Worm (Caenorhabditis elegans) whole organism, L4 larva: ENCODE data around the gene lurp-2.

Experiments
- F10B5.3 ChIP-seq: sonication (generic microtip); optimal IDR thresholded peaks from 2 replicates; lab custom pipeline; 2016; ENCODE audit warnings: mild to moderate bottlenecking, missing genetic modification characterization, missing compliant biosample characterization
- F26F4.8 ChIP-seq: fragments of 200-800 bp; sonication (Bioruptor generic); conservative IDR thresholded peaks from 2 replicates; pipeline ENCODE4 v1.3.6; 2022; ENCODE audit warnings: missing genetic modification characterization, missing compliant biosample characterization
- F44E2.7 ChIP-seq: fragments of 200-800 bp; sonication (Bioruptor generic); IDR thresholded peaks from 2 replicates; pipeline ENCODE4 v2.1.2; 2022; ENCODE audit warnings: missing genetic modification characterization, missing compliant biosample characterization
- F49E8.2 ChIP-seq: sonication (generic microtip); optimal IDR thresholded peaks from 2 replicates; lab custom pipeline; 2016; ENCODE audit warnings: missing compliant biosample characterization, mild to moderate bottlenecking, missing genetic modification characterization, borderline replicate concordance
- T20F7.1 ChIP-seq: fragments of 200-800 bp; sonication (Bioruptor generic); optimal IDR thresholded peaks from 2 replicates; lab custom pipeline; 2018; ENCODE audit warnings: mild to moderate bottlenecking, missing genetic modification characterization, missing compliant biosample characterization
- aha-1 ChIP-seq: fragments of 150-350 bp; peaks from one replicate; lab custom pipeline; 2014; ENCODE audit warnings: missing biosample characterization, missing genetic modification characterization
- arid-1 ChIP-seq: fragments of 200-800 bp; sonication (Bioruptor generic); conservative IDR thresholded peaks from 2 replicates; pipeline ENCODE4 v1.3.6; 2022; ENCODE audit warnings: missing genetic modification reagents, missing genetic modification characterization, missing compliant biosample characterization
- ceh-20 ChIP-seq: fragments of 200-800 bp; sonication (Bioruptor generic); IDR thresholded peaks from 2 replicates; pipeline ENCODE4 v1.3.6; 2022; ENCODE audit warnings: missing genetic modification reagents, missing genetic modification characterization, missing compliant biosample characterization
- ceh-28 ChIP-seq: fragments of 150-350 bp; optimal IDR thresholded peaks from 2 replicates; lab custom pipeline; 2014; ENCODE audit warnings: missing biosample characterization, missing genetic modification reagents, missing genetic modification characterization
- ceh-44 ChIP-seq: fragments of 200-800 bp; sonication (Bioruptor generic); IDR thresholded peaks from 2 replicates; pipeline ENCODE4 v1.3.6; 2022; ENCODE audit warnings: missing genetic modification reagents, missing genetic modification characterization, missing compliant biosample characterization
- ctbp-1 ChIP-seq: fragments of 200-800 bp; sonication (Bioruptor generic); IDR thresholded peaks from 2 replicates; pipeline ENCODE4 v1.3.6; 2022; ENCODE audit warnings: missing genetic modification reagents, missing genetic modification characterization, missing compliant biosample characterization
- daf-16 ChIP-seq, 3 experiments: sonication (generic microtip); optimal IDR thresholded peaks; 2 replicates each; lab custom pipeline; 2016 to 2017; ENCODE audit warnings: missing genetic modification characterization in 3 of 3, missing genetic modification reagents in 3 of 3, mild to moderate bottlenecking in 2 of 3, missing compliant biosample characterization in 2 of 3, missing biosample characterization in 1 of 3, moderate library complexity in 1 of 3
- dmd-8 ChIP-seq: fragments of 200-800 bp; sonication (Bioruptor generic); IDR thresholded peaks from 2 replicates; pipeline ENCODE4 v1.3.6; 2022; ENCODE audit warnings: missing genetic modification characterization, missing compliant biosample characterization
- dmd-9 ChIP-seq: fragments of 200-800 bp; sonication (Bioruptor generic); IDR thresholded peaks from 2 replicates; pipeline ENCODE4 v1.3.6; 2022; ENCODE audit warnings: missing genetic modification reagents, missing genetic modification characterization, missing compliant biosample characterization
- fkh-10 ChIP-seq: fragments of 150-350 bp; optimal IDR thresholded peaks from 2 replicates; lab custom pipeline; 2014; ENCODE audit warnings: missing biosample characterization, missing genetic modification reagents, missing genetic modification characterization
- fos-1 ChIP-seq: fragments of 150-350 bp; optimal IDR thresholded peaks from 2 replicates; lab custom pipeline; 2014; ENCODE audit warnings: missing biosample characterization, missing genetic modification characterization
- hlh-30 ChIP-seq: sonication (generic microtip); optimal IDR thresholded peaks from 2 replicates; lab custom pipeline; 2017; ENCODE audit warnings: antibody characterized with exemption, mild to moderate bottlenecking, missing genetic modification characterization, missing compliant biosample characterization; ENCODE audit not compliant: insufficient read depth
- hmg-1.1 ChIP-seq: fragments of 200-800 bp; sonication (Bioruptor generic); IDR thresholded peaks from 2 replicates; pipeline ENCODE4 v1.3.6; 2022; ENCODE audit warnings: missing genetic modification reagents, missing genetic modification characterization, missing compliant biosample characterization
- jun-1 ChIP-seq: fragments of 150-350 bp; optimal IDR thresholded peaks from 2 replicates; lab custom pipeline; 2014; ENCODE audit warnings: missing biosample characterization, missing genetic modification reagents, missing genetic modification characterization
- lim-7 ChIP-seq: fragments of 200-800 bp; sonication (Bioruptor generic); IDR thresholded peaks from 2 replicates; pipeline ENCODE4 v1.3.6; 2022; ENCODE audit warnings: missing genetic modification characterization, missing compliant biosample characterization
- lin-1 ChIP-seq: fragments of 200-800 bp; sonication (Bioruptor generic); IDR thresholded peaks from 2 replicates; pipeline ENCODE4 v1.3.6; 2022; ENCODE audit warnings: missing genetic modification reagents, missing genetic modification characterization, missing compliant biosample characterization
- lin-13 ChIP-seq: fragments of 150-350 bp; optimal IDR thresholded peaks from 2 replicates; lab custom pipeline; 2014; ENCODE audit warnings: missing biosample characterization, missing genetic modification reagents, missing genetic modification characterization
- lin-15B ChIP-seq: fragments of 150-350 bp; sonication (generic microtip); optimal IDR thresholded peaks from 3 replicates; lab custom pipeline; 2014; ENCODE audit warnings: missing biosample characterization, missing genetic modification characterization
- lin-39 ChIP-seq: fragments of 150-350 bp; optimal IDR thresholded peaks from 2 replicates; lab custom pipeline; 2014; ENCODE audit warnings: missing biosample characterization, missing genetic modification reagents, missing genetic modification characterization
- lsy-2 ChIP-seq, 2 experiments: fragments of 150-350 bp in 1 of 2; sonication (generic microtip) in 1 of 2; optimal IDR thresholded peaks; 2 replicates each; lab custom pipeline; 2014 to 2017; ENCODE audit warnings: missing biosample characterization in 2 of 2, missing genetic modification characterization in 2 of 2
- madf-5 ChIP-seq, 2 experiments: fragments of 200-800 bp; sonication (Bioruptor generic); IDR thresholded peaks; 2 replicates each; pipeline ENCODE4 v1.3.6; 2022; ENCODE audit warnings: missing compliant biosample characterization in 2 of 2, missing genetic modification characterization in 2 of 2
- mdl-1 ChIP-seq, 2 experiments: fragments of 150-350 bp in 1 of 2; sonication (generic microtip) in 1 of 2; optimal IDR thresholded peaks; 2 replicates each; lab custom pipeline; 2014 to 2017; ENCODE audit warnings: missing biosample characterization in 2 of 2, missing genetic modification characterization in 2 of 2
- mes-2 ChIP-seq: sonication (generic microtip); optimal IDR thresholded peaks from 2 replicates; lab custom pipeline; 2016; ENCODE audit warnings: missing genotype, mild to moderate bottlenecking, missing genetic modification characterization, missing compliant biosample characterization; ENCODE audit not compliant: poor library complexity, severe bottlenecking
- mxl-3 ChIP-seq: fragments of 200-800 bp; sonication (Bioruptor generic); optimal IDR thresholded peaks from 2 replicates; lab custom pipeline; 2018; ENCODE audit warnings: mild to moderate bottlenecking, missing genetic modification characterization, missing compliant biosample characterization
- nhr-10 ChIP-seq: fragments of 150-350 bp; optimal IDR thresholded peaks from 2 replicates; lab custom pipeline; 2014; ENCODE audit warnings: missing biosample characterization, missing genetic modification characterization
- nhr-102 ChIP-seq: sonication (generic microtip); optimal IDR thresholded peaks from 2 replicates; lab custom pipeline; 2016; ENCODE audit warnings: mild to moderate bottlenecking, missing genetic modification characterization, moderate library complexity, missing compliant biosample characterization
- nhr-237 ChIP-seq: sonication (generic microtip); optimal IDR thresholded peaks from 2 replicates; lab custom pipeline; 2017; ENCODE audit warnings: missing biosample characterization, missing genetic modification characterization
- nhr-28 ChIP-seq: fragments of 150-350 bp; optimal IDR thresholded peaks from 2 replicates; lab custom pipeline; 2014; ENCODE audit warnings: missing biosample characterization, missing genetic modification characterization
- nhr-41 ChIP-seq: fragments of 200-800 bp; sonication (Bioruptor generic); IDR thresholded peaks from 2 replicates; pipeline ENCODE4 v1.3.6; 2022; ENCODE audit warnings: missing genetic modification reagents, missing genetic modification characterization, missing compliant biosample characterization
- nhr-42 ChIP-seq: fragments of 200-800 bp; sonication (Bioruptor generic); IDR thresholded peaks from 2 replicates; pipeline ENCODE4 v1.3.6; 2022; ENCODE audit warnings: missing genetic modification characterization, missing compliant biosample characterization
- nhr-48 ChIP-seq: sonication (generic microtip); optimal IDR thresholded peaks from 2 replicates; lab custom pipeline; 2016; ENCODE audit warnings: mild to moderate bottlenecking, missing genetic modification characterization, missing compliant biosample characterization
- nhr-6 ChIP-seq: fragments of 150-350 bp; optimal IDR thresholded peaks from 2 replicates; lab custom pipeline; 2014; ENCODE audit warnings: missing biosample characterization, missing genetic modification characterization
- pha-4 ChIP-seq, 2 experiments: fragments of 150-350 bp in 1 of 2; fragments of 200-800 bp in 1 of 2; sonication (Bioruptor generic) in 1 of 2; IDR thresholded peaks in 1 of 2; optimal IDR thresholded peaks in 1 of 2; 2 replicates each; pipeline versions ENCODE4 v1.3.6 to Lab custom; 2014 to 2022; ENCODE audit warnings: missing genetic modification characterization in 2 of 2, missing genetic modification reagents in 2 of 2, missing biosample characterization in 1 of 2, missing compliant biosample characterization in 1 of 2
- php-3 ChIP-seq: fragments of 200-800 bp; sonication (Bioruptor generic); IDR thresholded peaks from 2 replicates; pipeline ENCODE4 v1.3.6; 2022; ENCODE audit warnings: missing genetic modification reagents, missing genetic modification characterization, missing compliant biosample characterization
- saeg-2 ChIP-seq: fragments of 200-800 bp; sonication (Bioruptor generic); IDR thresholded peaks from 2 replicates; pipeline ENCODE4 v1.3.6; 2022; ENCODE audit warnings: missing genetic modification reagents, missing genetic modification characterization, missing compliant biosample characterization
- skn-1 ChIP-seq: fragments of 150-350 bp; optimal IDR thresholded peaks from 2 replicates; lab custom pipeline; 2014; ENCODE audit warnings: missing biosample characterization, missing genetic modification characterization
- spr-3 ChIP-seq: fragments of 200-800 bp; sonication (Bioruptor generic); optimal IDR thresholded peaks from 2 replicates; lab custom pipeline; 2018; ENCODE audit warnings: mild to moderate bottlenecking, missing genetic modification characterization, missing compliant biosample characterization
- tra-1 ChIP-seq: fragments of 200-800 bp; sonication (Bioruptor generic); IDR thresholded peaks from 2 replicates; pipeline ENCODE4 v1.3.6; 2022; ENCODE audit warnings: missing genetic modification reagents, missing genetic modification characterization, missing compliant biosample characterization
- unc-130 ChIP-seq: sonication (generic microtip); optimal IDR thresholded peaks from 2 replicates; lab custom pipeline; 2016; ENCODE audit warnings: missing genetic modification reagents, missing genetic modification characterization, missing compliant biosample characterization
- unc-39 ChIP-seq: sonication (generic microtip); optimal IDR thresholded peaks from 2 replicates; lab custom pipeline; 2017; ENCODE audit warnings: missing biosample characterization, missing genetic modification characterization
- unc-62 ChIP-seq, 3 experiments: fragments of 150-350 bp in 1 of 3; sonication (generic microtip); optimal IDR thresholded peaks in 2 of 3; peaks in 1 of 3; 1 replicate in 1 of 3; 2 replicates in 2 of 3; lab custom pipeline; 2014 to 2017; ENCODE audit warnings: missing biosample characterization in 3 of 3, missing genetic modification characterization in 3 of 3, missing genetic modification reagents in 3 of 3, missing genotype in 1 of 3
- zip-11 ChIP-seq: fragments of 200-800 bp; sonication (Bioruptor generic); IDR thresholded peaks from 2 replicates; pipeline ENCODE4 v1.3.6; 2022; ENCODE audit warnings: missing genetic modification characterization, missing compliant biosample characterization
- zip-2 ChIP-seq: fragments of 150-350 bp; optimal IDR thresholded peaks from 2 replicates; lab custom pipeline; 2014; ENCODE audit warnings: missing biosample characterization, missing genetic modification characterization
- ztf-7 ChIP-seq: fragments of 150-350 bp; optimal IDR thresholded peaks from 2 replicates; lab custom pipeline; 2014; ENCODE audit warnings: missing biosample characterization, missing genetic modification characterization

Gene lurp-2

ce11 chrV:13468190-13468765, 14.8 kb downstream of the lurp-2 start, which contains the start of the genes F25H9.6 and F25H9.7 (continued):
- TF ChIP-seq ceh-28 (tag; lab: Kevin White, UChicago): no peak
- peak; percentile 66 for TF ChIP-seq lin-13 (GFP tag; lab: Kevin White, UChicago)
- TF ChIP-seq aha-1 (tag; lab: Kevin White, UChicago): peak; percentile 91
- peak in 1 of 2 experiments; percentile 98 for TF ChIP-seq unc-62 (GFP tag; optimal IDR thresholded peaks at IDR 0.05 in 1 of 2; lab: Kevin White, UChicago)
- TF ChIP-seq unc-62 (tag; optimal IDR thresholded peaks at IDR 0.05; lab: Kevin White, UChicago): no peak
- no peak for TF ChIP-seq nhr-41
- no peak for TF ChIP-seq zip-11 (GFP tag; lab: Robert Waterston, UW)
- peak; percentile 97 for TF ChIP-seq unc-130
- TF ChIP-seq lin-39 (tag; lab: Kevin White, UChicago): no peak
- no peak for TF ChIP-seq F44E2.7 (GFP tag; lab: Robert Waterston, UW)
- TF ChIP-seq nhr-48 (tag; lab: Kevin White, UChicago): peak; percentile 38
- TF ChIP-seq mxl-3 (GFP tag; lab: Kevin White, UChicago): peak; percentile 71
- peak; percentile 44 for TF ChIP-seq F10B5.3 (tag; lab: Kevin White, UChicago)
- TF ChIP-seq F26F4.8: no peak
- peak; percentile 93 for TF ChIP-seq nhr-6 (tag; lab: Kevin White, UChicago)
- no peak for TF ChIP-seq nhr-42 (GFP tag; lab: Robert Waterston, UW)
- TF ChIP-seq lin-1 (GFP tag; lab: Robert Waterston, UW): no peak
- peak; percentile 53 for TF ChIP-seq spr-3 (GFP tag; lab: Kevin White, UChicago)
- TF ChIP-seq unc-39 (tag; lab: Kevin White, UChicago): no peak
- TF ChIP-seq madf-5 (GFP tag; IDR thresholded peaks at IDR 0.05; lab: Robert Waterston, UW): peak in 1 of 2 experiments; percentile 40; a peak in 1 of 4 replicates
- peak; percentile 79; the same call in 1 of the 2 replicates for TF ChIP-seq tra-1 (GFP tag; lab: Robert Waterston, UW)
- TF ChIP-seq ctbp-1 (GFP tag; lab: Robert Waterston, UW): no peak
- peak in 1 of 2 experiments; percentile 90 for TF ChIP-seq lsy-2 (tag; optimal IDR thresholded peaks at IDR 0.05; lab: Kevin White, UChicago)
- peak; percentile 78 for TF ChIP-seq T20F7.1 (GFP tag; lab: Kevin White, UChicago)
- TF ChIP-seq nhr-10 (tag; lab: Kevin White, UChicago): no peak
- peak; percentile 91 for TF ChIP-seq hlh-30 (tag; lab: Kevin White, UChicago)
- peak; percentile 43 to 86 for TF ChIP-seq daf-16 (GFP tag; optimal IDR thresholded peaks at IDR 0.05; lab: Kevin White, UChicago)
- TF ChIP-seq daf-16 (tag; optimal IDR thresholded peaks at IDR 0.05; lab: Kevin White, UChicago): peak; percentile 29
- no peak for TF ChIP-seq nhr-237 (tag; lab: Kevin White, UChicago)
- TF ChIP-seq lin-15B (tag; lab: Kevin White, UChicago): no peak
- TF ChIP-seq mdl-1 (tag; optimal IDR thresholded peaks at IDR 0.05; lab: Kevin White, UChicago): peak; percentile 72 to 91
- TF ChIP-seq php-3: no peak
- TF ChIP-seq fkh-10 (GFP tag; lab: Kevin White, UChicago): no peak
- peak; percentile 98 for TF ChIP-seq dmd-9
- peak; percentile 79 for TF ChIP-seq F49E8.2 (tag; lab: Kevin White, UChicago)
- peak; percentile 83 for TF ChIP-seq ceh-20 (GFP tag; lab: Robert Waterston, UW)
- TF ChIP-seq nhr-28 (tag; lab: Kevin White, UChicago): peak; percentile 13
- TF ChIP-seq fos-1 (tag; lab: Kevin White, UChicago): no peak
- no peak for TF ChIP-seq saeg-2
- TF ChIP-seq ceh-44 (GFP tag; lab: Robert Waterston, UW): peak; percentile 63; the same call in 1 of the 2 replicates
- peak; percentile 11 for TF ChIP-seq zip-2 (tag; lab: Kevin White, UChicago)
- peak; percentile 48 for TF ChIP-seq nhr-102 (tag; lab: Kevin White, UChicago)
- peak; percentile 36; the same call in 1 of the 2 replicates for TF ChIP-seq pha-4 (GFP tag; IDR thresholded peaks at IDR 0.05; lab: Robert Waterston, UW)
- no peak for TF ChIP-seq pha-4 (tag; optimal IDR thresholded peaks at IDR 0.05; lab: Kevin White, UChicago)
- peak; percentile 60; the same call in 1 of the 2 replicates for TF ChIP-seq arid-1 (GFP tag; lab: Robert Waterston, UW)
- peak; percentile 65 for TF ChIP-seq ztf-7 (tag; lab: Kevin White, UChicago)
- no peak for TF ChIP-seq jun-1 (tag; lab: Kevin White, UChicago)
- TF ChIP-seq lim-7 (GFP tag; lab: Robert Waterston, UW): no peak
- peak; percentile 50; the same call in 1 of the 2 replicates for TF ChIP-seq hmg-1.1
- TF ChIP-seq skn-1 (tag; lab: Kevin White, UChicago): no peak
- TF ChIP-seq dmd-8 (GFP tag; lab: Robert Waterston, UW): 0 out of 2 replicates have a peak, but pooled peaks have one; percentile 12
- peak; percentile 100 for TF ChIP-seq mes-2
